Worm (Caenorhabditis elegans): ENCODE data around the gene nhr-258.
A peak's percentile ranks its signal among the peaks of the same experiment; 100 is the strongest.

nhr-258 gene

DNA sequence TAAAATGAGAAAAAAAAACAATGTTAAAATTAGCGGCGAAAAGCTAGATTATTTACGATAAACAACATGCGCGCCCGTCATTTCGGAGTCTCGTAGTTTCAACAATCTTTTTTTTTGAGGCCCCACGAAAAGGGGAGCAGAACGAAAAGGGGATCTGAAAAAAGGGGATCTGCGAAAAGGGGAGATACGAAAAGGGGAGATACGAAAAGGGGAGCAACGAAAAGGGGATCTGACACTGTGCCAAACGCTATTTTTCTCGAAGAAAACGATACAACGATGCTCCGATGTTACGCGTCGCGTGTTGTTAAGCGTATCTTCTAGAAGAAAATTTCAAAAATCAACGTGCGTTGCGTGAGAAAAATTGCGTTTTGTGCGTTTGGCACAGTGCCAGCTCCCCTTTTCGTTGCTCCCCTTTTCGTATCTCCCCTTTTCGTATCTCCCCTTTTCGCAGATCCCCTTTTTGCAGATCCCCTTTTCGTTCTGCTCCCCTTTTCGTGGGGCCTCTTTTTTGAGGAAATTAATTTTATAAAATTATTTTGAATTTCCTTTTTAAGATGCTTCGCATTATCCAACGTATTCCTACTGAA, 28.9 kb upstream of the nhr-258 start, which contains the start of gene C26B2.7 (continued):
- TF ChIP-seq snpc-1.2 (GFP tag; IDR thresholded peaks at IDR 0.05) (peak; percentile 76), hmg-1.1 (GFP tag; IDR thresholded peaks at IDR 0.05) (peak; percentile 60), ceh-44 (GFP tag; IDR thresholded peaks at IDR 0.05) (peak; percentile 96), lim-7 (GFP tag; IDR thresholded peaks at IDR 0.05) (peak; percentile 69; the same call in 1 of the 2 replicates), set-16 (GFP tag; IDR thresholded peaks at IDR 0.05) (peak; percentile 30; the same call in 1 of the 2 replicates), mdt-29 (GFP tag; IDR thresholded peaks at IDR 0.05) (peak; percentile 6; the same call in 1 of the 2 replicates), hif-1 (tag; optimal IDR thresholded peaks at IDR 0.05) (peak in 1 of 2 experiments; percentile 73), nhr-42 (GFP tag; IDR thresholded peaks at IDR 0.05) (peak; percentile 62; the same call in 1 of the 2 replicates), duxl-1 (tag; optimal IDR thresholded peaks at IDR 0.05; ENCODE audit: poor library complexity) (peak; percentile 20), dmd-6 (GFP tag; IDR thresholded peaks at IDR 0.05) (peak; percentile 71), mep-1 (tag; optimal IDR thresholded peaks at IDR 0.05) (peak; percentile 78), R02D3.7 (tag; optimal IDR thresholded peaks at IDR 0.05) (peak; percentile 49), mxl-3 (GFP tag; optimal IDR thresholded peaks at IDR 0.05) (peak; percentile 59), D1046.2 (GFP tag; IDR thresholded peaks at IDR 0.05) (peak; percentile 76), T20F7.1 (GFP tag; optimal IDR thresholded peaks at IDR 0.05) (peak; percentile 94)

DNA sequence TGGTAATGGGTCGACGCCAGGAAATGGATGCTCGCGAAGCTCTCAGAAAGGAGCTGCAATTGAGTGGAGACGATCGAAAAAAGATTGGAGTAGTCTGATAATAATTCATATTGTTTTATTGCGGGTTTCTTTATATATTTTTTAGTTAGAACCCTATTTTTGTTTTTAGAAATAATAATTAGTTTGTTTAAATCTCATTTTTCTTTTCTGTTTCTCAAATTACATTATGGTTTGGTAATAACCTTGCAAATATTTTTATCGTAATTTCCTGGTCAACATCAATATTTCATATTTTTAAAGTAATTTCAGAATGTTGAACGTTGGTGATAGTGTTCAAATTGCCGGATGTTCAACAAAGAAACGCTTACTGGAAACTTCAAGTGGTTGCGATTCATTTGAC, 28.0 kb upstream of the nhr-258 start, which contains the start of gene elpc-4:
Gene elpc-4 (plus strand): TSS at position 301 of the 400 bp plus-strand sequence.
- TF ChIP-seq zip-11 (GFP tag; IDR thresholded peaks at IDR 0.05) (no peak), lin-13 (GFP tag; optimal IDR thresholded peaks at IDR 0.05) (no peak), ceh-82 (tag; optimal IDR thresholded peaks at IDR 0.05) (no peak), ama-1 (optimal IDR thresholded peaks at IDR 0.05) (no peak), hmg-1.1 (GFP tag; IDR thresholded peaks at IDR 0.05) (no peak)

- TF ChIP-seq nhr-10 (tag; optimal IDR thresholded peaks at IDR 0.05) (no peak), unc-62 (GFP tag; optimal IDR thresholded peaks at IDR 0.05 in 1 of 2) (peak in 1 of 2 experiments; percentile 44), unc-62 (tag; optimal IDR thresholded peaks at IDR 0.05) (no peak), mes-2 (tag; optimal IDR thresholded peaks at IDR 0.05; ENCODE audit: poor library complexity, severe bottlenecking) (peak; percentile 85), unc-130 (GFP tag; optimal IDR thresholded peaks at IDR 0.05) (peak; percentile 20), nhr-28 (tag; optimal IDR thresholded peaks at IDR 0.05) (peak; percentile 20), lin-39 (tag; optimal IDR thresholded peaks at IDR 0.05) (no peak), lsy-2 (tag; optimal IDR thresholded peaks at IDR 0.05) (peak in 1 of 2 experiments; percentile 48), R02D3.7 (tag; optimal IDR thresholded peaks at IDR 0.05) (peak; percentile 27), hif-1 (tag; optimal IDR thresholded peaks at IDR 0.05) (peak in 1 of 2 experiments; percentile 31)
Observed at ce11 chrIV:8019772-8020496, 24.8 kb upstream of the nhr-258 start, which contains the start of gene dnc-4. Gene dnc-4, minus strand, starts transcription at chrIV:8019808.

- peak in 1 of 2 experiments; percentile 90 for TF ChIP-seq unc-62 (GFP tag; optimal IDR thresholded peaks at IDR 0.05 in 1 of 2)
- no peak for TF ChIP-seq unc-62 (tag; optimal IDR thresholded peaks at IDR 0.05)
- no peak for TF ChIP-seq nhr-10 (tag; optimal IDR thresholded peaks at IDR 0.05)
Observed at ce11 chrIV:8022035-8022673, 22.6 kb upstream of the nhr-258 start, which contains the start of gene C26B2.2. Gene C26B2.2, minus strand, starts transcription at chrIV:8022122.

DNA sequence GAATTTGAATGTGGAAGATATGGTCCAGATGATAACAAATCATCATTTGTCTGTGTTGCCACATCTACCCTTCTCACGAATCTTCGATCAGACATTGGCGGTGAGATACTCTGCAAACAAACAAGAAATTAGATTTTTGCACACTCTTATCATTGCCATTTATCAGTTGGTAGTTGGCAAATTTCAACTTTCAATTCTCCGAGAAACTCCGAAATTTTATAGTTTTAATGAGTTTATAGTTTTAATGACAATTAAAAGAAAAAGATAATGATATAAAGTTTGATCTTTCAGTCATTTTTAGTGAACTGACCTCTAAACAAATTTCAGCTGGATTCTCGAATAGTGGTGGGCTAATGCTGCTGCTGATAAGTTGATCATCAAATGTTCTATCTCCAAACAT, 20.9 kb upstream of the nhr-258 start:
- TF ChIP-seq daf-16 (GFP tag; optimal IDR thresholded peaks at IDR 0.05) (no peak), daf-16 (tag; optimal IDR thresholded peaks at IDR 0.05) (peak; percentile 22), dmd-6 (GFP tag; IDR thresholded peaks at IDR 0.05) (peak; percentile 39; the same call in 1 of the 2 replicates), Y5F2A.4 (GFP tag; optimal IDR thresholded peaks at IDR 0.05) (no peak), pqm-1 (tag; optimal IDR thresholded peaks at IDR 0.05) (peak; percentile 29), nhr-28 (tag; optimal IDR thresholded peaks at IDR 0.05) (peak; percentile 55)
